Worm (Caenorhabditis elegans): ENCODE data around the gene ugt-62.

The ugt-62 gene

DNA sequence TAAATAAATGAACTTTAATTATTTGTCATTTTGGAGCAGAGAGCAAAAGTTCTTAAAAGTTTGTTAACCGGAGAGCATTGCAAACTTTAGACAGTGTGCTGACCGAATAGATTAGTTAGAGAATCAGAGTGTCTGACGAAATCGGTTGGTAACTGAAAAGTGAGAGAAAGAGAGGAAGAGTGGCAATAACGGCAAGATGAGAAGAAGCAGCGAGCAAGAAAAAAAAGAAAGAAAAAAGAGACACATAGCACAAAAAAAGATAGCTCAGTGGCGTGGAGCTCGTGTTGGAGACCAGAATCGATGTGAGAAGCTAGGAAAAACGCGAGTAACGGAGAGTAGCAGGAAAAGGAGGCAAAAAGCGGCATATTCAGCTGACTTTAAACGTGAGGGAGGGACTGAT lies 36.1 kb downstream of the ugt-62 start (continued):
- TF ChIP-seq mep-1 (tag; optimal IDR thresholded peaks at IDR 0.05) (peak; percentile 49), lin-13 (GFP tag; optimal IDR thresholded peaks at IDR 0.05) (no peak), nhr-77 (tag; optimal IDR thresholded peaks at IDR 0.05) (peak; percentile 56), ztf-11 (tag; optimal IDR thresholded peaks at IDR 0.05) (no peak), rnt-1 (tag; optimal IDR thresholded peaks at IDR 0.05) (peak; percentile 41), nhr-85 (tag) (no peak), F16B12.6 (tag; optimal IDR thresholded peaks at IDR 0.05) (no peak), isw-1 (GFP tag; IDR thresholded peaks at IDR 0.05) (peak; percentile 21; the same call in 1 of the 2 replicates), tlp-1 (tag; optimal IDR thresholded peaks at IDR 0.05) (no peak), ceh-63 (GFP tag; optimal IDR thresholded peaks at IDR 0.05) (no peak), lsy-2 (tag; optimal IDR thresholded peaks at IDR 0.05) (peak in 1 of 2 experiments; percentile 83), aha-1 (tag; optimal IDR thresholded peaks at IDR 0.05) (no peak), C04F5.9 (tag; optimal IDR thresholded peaks at IDR 0.05) (no peak), unc-62 (GFP tag; optimal IDR thresholded peaks at IDR 0.05) (no peak), egl-27 (tag; optimal IDR thresholded peaks at IDR 0.05) (peak in 1 of 2 experiments; percentile 13), fos-1 (tag; optimal IDR thresholded peaks at IDR 0.05) (peak; percentile 44), zip-4 (GFP tag; optimal IDR thresholded peaks at IDR 0.05) (no peak), nhr-90 (tag; optimal IDR thresholded peaks at IDR 0.05; ENCODE audit: poor library complexity) (no peak), unc-86 (tag; optimal IDR thresholded peaks at IDR 0.05) (peak; percentile 8), ceh-82 (tag; optimal IDR thresholded peaks at IDR 0.05) (peak; percentile 5 to 70 (median 33)), lin-14 (GFP tag; optimal IDR thresholded peaks at IDR 0.05) (peak; percentile 86), blmp-1 (tag; optimal IDR thresholded peaks at IDR 0.05) (no peak), elt-3 (tag; optimal IDR thresholded peaks at IDR 0.05) (no peak), fkh-4 (tag; optimal IDR thresholded peaks at IDR 0.05; ENCODE audit: borderline replicate concordance) (no peak), dpl-1 (GFP tag; optimal IDR thresholded peaks at IDR 0.05) (peak; percentile 14 to 28 (median 24)), aly-2 (tag; optimal IDR thresholded peaks at IDR 0.05) (peak; percentile 32), lin-35 (GFP tag; optimal IDR thresholded peaks at IDR 0.05) (peak in 1 of 2 experiments; percentile 51), sup-37 (GFP tag; optimal IDR thresholded peaks at IDR 0.05) (no peak), mdl-1 (tag; optimal IDR thresholded peaks at IDR 0.05) (peak in 1 of 2 experiments; percentile 34), lin-15B (tag; optimal IDR thresholded peaks at IDR 0.05) (no peak), fkh-8 (tag; optimal IDR thresholded peaks at IDR 0.05) (peak; percentile 88), lin-39 (tag; optimal IDR thresholded peaks at IDR 0.05) (no peak), nhr-47 (tag; optimal IDR thresholded peaks at IDR 0.05) (peak; percentile 60), nhr-11 (tag; optimal IDR thresholded peaks at IDR 0.05) (no peak), elt-2 (tag; optimal IDR thresholded peaks at IDR 0.05) (no peak), dsc-1 (tag; optimal IDR thresholded peaks at IDR 0.05) (peak; percentile 63)

- no peak for TF ChIP-seq nhr-84 (tag; optimal IDR thresholded peaks at IDR 0.05)
- no peak for TF ChIP-seq zag-1 (tag; optimal IDR thresholded peaks at IDR 0.05)
- TF ChIP-seq elt-3 (tag; optimal IDR thresholded peaks at IDR 0.05): peak in 4 of 6 experiments; percentile 10 to 22 (median 17)
- TF ChIP-seq nhr-71 (tag; optimal IDR thresholded peaks at IDR 0.05): peak; percentile 11
- peak; percentile 31 for TF ChIP-seq elt-2 (tag; optimal IDR thresholded peaks at IDR 0.05)
- no peak for TF ChIP-seq unc-98 (GFP tag; IDR thresholded peaks at IDR 0.05)
- TF ChIP-seq pqm-1 (tag; optimal IDR thresholded peaks at IDR 0.05): peak; percentile 77
- TF ChIP-seq hlh-17 (GFP tag; optimal IDR thresholded peaks at IDR 0.05; ENCODE audit: borderline replicate concordance): no peak
- peak; percentile 15 for TF ChIP-seq nhr-20 (tag; optimal IDR thresholded peaks at IDR 0.05)
- no peak for TF ChIP-seq efl-1 (optimal IDR thresholded peaks at IDR 0.05)
- TF ChIP-seq efl-1 (GFP tag; optimal IDR thresholded peaks at IDR 0.05 in 1 of 2): peak in 1 of 2 experiments; percentile 58
Observed at ce11 chrIII:4502559-4503240, 37.7 kb downstream of the ugt-62 start.

All from whole organism, L1 larva.